Worm (Caenorhabditis elegans) whole organism, early embryonic: ENCODE results near the gene F58A3.3.

Source experiments
- ama-1 ChIP-seq: fragments of 150-350 bp; optimal IDR thresholded peaks from 2 replicates; lab custom pipeline; 2014
- ceh-36 ChIP-seq: sonication (generic microtip); optimal IDR thresholded peaks from 2 replicates; lab custom pipeline; 2016; ENCODE audit warnings: missing genetic modification characterization, inconsistent platforms, missing compliant biosample characterization
- ets-7 ChIP-seq: sonication (generic microtip); optimal IDR thresholded peaks from 2 replicates; lab custom pipeline; 2016; ENCODE audit warnings: missing genotype, missing genetic modification characterization, missing compliant biosample characterization
- flt-1 ChIP-seq: fragments of 200-800 bp; sonication (Bioruptor generic); IDR thresholded peaks from 2 replicates; pipeline ENCODE4 v1.3.6; 2022; ENCODE audit warnings: missing genetic modification characterization, missing compliant biosample characterization
- hmbx-1 ChIP-seq: sonication (generic microtip); optimal IDR thresholded peaks from 2 replicates; lab custom pipeline; 2016; ENCODE audit warnings: mild to moderate bottlenecking, missing genetic modification characterization, missing compliant biosample characterization
- hmg-4 ChIP-seq: fragments of 200-800 bp; sonication (Bioruptor generic); optimal IDR thresholded peaks from 2 replicates; lab custom pipeline; 2018; ENCODE audit warnings: mild to moderate bottlenecking, missing genetic modification characterization, missing compliant biosample characterization
- hnd-1 ChIP-seq: sonication (generic microtip); optimal IDR thresholded peaks from 2 replicates; lab custom pipeline; 2016; ENCODE audit warnings: missing genetic modification characterization, missing compliant biosample characterization
- scrt-1 ChIP-seq: fragments of 200-800 bp; sonication (Bioruptor generic); IDR thresholded peaks from 2 replicates; pipeline ENCODE4 v1.3.6; 2022; ENCODE audit warnings: missing genetic modification characterization, missing compliant biosample characterization
- sea-1 ChIP-seq: fragments of 200-800 bp; sonication (Bioruptor generic); conservative IDR thresholded peaks from 2 replicates; pipeline ENCODE4 v1.3.6; 2022; ENCODE audit warnings: missing genetic modification characterization, missing compliant biosample characterization
- tbx-11 ChIP-seq: fragments of 200-800 bp; sonication (Bioruptor generic); IDR thresholded peaks from 2 replicates; pipeline ENCODE4 v1.3.6; 2022; ENCODE audit warnings: missing genetic modification characterization, missing compliant biosample characterization

DNA sequence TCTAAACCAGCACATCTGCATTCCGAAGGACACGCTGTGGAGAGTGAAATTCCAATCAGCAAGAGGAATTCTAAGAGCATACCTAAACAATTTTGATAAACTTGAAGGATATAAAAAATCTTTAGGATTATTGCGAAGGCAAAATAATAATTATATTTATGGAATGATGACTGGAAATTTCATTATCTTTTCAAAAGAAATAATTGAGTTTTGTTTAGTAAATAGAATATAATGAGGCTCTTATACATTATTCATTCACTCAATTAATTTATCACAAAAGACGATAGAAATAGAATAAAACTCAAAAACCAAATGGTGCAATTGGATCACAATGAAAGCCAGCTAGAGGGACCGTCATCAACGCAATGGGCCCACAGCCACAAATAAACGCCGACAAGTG is 33.3 kb upstream of the F58A3.3 start, which contains the start of gene pxn-2:
- TF ChIP-seq ceh-36 (no peak), scrt-1 (GFP tag; lab: Robert Waterston, UW) (no peak), hmbx-1 (tag; lab: Kevin White, UChicago) (no peak), ama-1 (lab: Kevin White, UChicago) (no peak), sea-1 (GFP tag; lab: Robert Waterston, UW) (no peak), ets-7 (tag; lab: Kevin White, UChicago) (no peak), flt-1 (no peak), hmg-4 (GFP tag; lab: Kevin White, UChicago) (no peak), hnd-1 (tag; lab: Kevin White, UChicago) (no peak), tbx-11 (GFP tag; lab: Robert Waterston, UW) (no peak)
